Fruit fly (Drosophila melanogaster): ENCODE data around the gene CG43702.

Gene CG43702

DNA sequence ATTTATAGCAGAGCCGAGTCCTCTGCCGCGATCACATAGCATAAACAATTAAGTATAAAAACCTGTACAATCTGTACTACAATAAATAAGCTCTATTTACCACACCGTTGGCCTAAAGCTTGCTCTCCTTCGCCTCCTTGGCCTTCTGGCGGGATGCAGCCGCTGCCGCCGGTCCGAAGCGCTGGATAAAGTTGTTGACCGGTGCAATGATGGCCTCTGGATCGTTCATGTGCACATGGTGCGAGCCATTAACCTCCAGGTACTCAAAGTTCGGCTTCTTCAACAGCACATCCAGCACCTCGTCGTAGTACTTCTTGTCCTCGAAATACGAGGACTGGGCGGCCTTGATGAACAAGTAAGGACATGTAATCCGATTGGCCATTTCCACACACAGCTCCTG is 4.0 kb downstream of the CG43702 start:
- TF ChIP-seq psq (optimal IDR thresholded peaks at IDR 0.05) = no peak
- TF ChIP-seq usp (GFP tag; optimal IDR thresholded peaks at IDR 0.05) = no peak
- TF ChIP-seq Dll (optimal IDR thresholded peaks at IDR 0.05) = no peak
- TF ChIP-seq pan (optimal IDR thresholded peaks at IDR 0.05) = no peak
- no peak for TF ChIP-seq EcR (GFP tag; optimal IDR thresholded peaks at IDR 0.05)
- no peak for TF ChIP-seq CG8478 (optimal IDR thresholded peaks at IDR 0.05)

DNA sequence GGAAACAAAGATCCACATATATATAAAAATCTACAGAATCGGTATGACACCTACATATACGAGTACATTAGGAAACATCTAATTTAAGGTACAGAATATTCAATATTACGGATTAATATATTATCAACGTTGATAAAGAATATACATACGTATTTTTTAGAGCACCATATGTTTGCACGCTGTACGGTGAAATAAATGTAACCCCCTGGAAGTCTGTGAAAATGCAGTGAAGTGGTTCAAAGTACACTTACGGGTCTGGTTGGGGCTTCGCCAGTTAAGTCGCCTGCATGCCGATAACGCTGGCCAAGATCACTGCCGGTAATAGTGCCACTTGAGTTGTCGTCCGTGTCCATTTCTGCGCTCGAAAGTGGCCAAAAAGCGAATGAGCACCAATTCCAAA is 5.2 kb downstream of the CG43702 start:
- TF ChIP-seq usp (GFP tag; optimal IDR thresholded peaks at IDR 0.05) = no peak
- TF ChIP-seq psq (optimal IDR thresholded peaks at IDR 0.05) = no peak
- TF ChIP-seq pan (optimal IDR thresholded peaks at IDR 0.05) = no peak
- TF ChIP-seq CG8478 (optimal IDR thresholded peaks at IDR 0.05) = no peak
- TF ChIP-seq Dll (optimal IDR thresholded peaks at IDR 0.05) = no peak
- TF ChIP-seq EcR (GFP tag; optimal IDR thresholded peaks at IDR 0.05) = no peak

DNA sequence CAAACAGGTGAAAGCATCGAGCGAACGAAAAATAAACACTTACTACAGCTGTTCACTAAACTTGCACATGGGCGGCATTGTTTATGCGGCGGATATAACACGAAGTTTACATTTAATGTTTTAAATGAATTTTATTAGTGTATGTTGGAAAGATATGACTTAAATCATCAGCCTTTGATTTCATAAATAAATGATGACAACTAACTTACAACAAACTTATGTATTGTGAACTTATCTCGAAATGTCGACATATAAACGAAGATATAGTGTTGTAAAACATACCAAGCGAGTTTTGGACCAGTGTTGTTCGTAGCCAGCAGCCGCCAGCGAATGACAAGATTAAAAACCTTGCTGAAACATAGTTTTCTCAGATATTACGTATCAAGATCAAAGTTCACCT is 5.9 kb downstream of the CG43702 start, which contains the start of the genes CG11309 and CG7632:
Gene CG11309, minus strand, starts transcription at position 259 of the 400 bp plus-strand sequence.
Gene CG7632, plus strand, starts transcription at position 298 of the 400 bp plus-strand sequence.
- TF ChIP-seq CG8478 (optimal IDR thresholded peaks at IDR 0.05) (no peak), pan (optimal IDR thresholded peaks at IDR 0.05) (no peak), EcR (GFP tag; optimal IDR thresholded peaks at IDR 0.05) (no peak), Dll (optimal IDR thresholded peaks at IDR 0.05) (no peak), usp (GFP tag; optimal IDR thresholded peaks at IDR 0.05) (no peak), psq (optimal IDR thresholded peaks at IDR 0.05) (no peak)

DNA sequence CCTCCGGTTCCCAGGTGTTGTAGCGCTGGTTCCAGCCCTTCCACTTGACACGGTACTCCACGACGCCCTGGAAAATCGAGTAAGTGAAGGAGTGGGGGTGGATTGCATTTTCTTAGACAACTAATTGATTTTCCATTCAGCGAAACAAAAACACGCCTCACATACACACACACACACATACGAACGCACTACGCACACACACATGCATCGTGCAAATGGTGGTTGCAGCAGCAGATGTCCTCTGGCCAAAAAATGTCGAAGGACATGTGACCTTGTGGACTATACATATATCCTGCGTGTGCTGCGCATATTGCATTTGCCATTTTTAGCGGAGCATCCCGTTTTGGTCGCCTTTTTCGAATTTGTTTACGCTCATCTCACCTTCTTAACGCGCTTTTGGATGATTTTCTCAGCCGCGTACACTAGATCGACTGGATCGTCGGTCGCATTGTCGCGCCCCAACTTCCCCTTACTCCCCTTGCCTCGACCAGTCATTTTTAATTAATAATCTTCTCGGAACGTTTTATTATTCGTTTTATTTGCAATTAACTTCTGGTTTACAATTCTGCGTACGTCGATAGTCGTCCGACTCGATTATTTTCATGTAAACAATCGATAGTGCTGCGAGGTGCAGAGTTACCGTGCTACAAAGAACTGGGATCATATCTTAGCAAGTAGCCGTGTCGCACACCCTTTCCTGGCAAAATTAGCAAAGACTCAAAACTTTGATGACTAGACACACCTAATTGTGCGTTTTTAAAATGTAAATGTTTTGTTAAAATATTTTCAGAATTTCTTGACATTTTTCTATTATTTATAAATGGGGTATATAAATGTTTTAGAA is 19.2 kb downstream of the CG43702 start, which contains the start of gene Pc:
Gene Pc, minus strand, starts transcription at position 605 of the 844 bp plus-strand sequence.
- TF ChIP-seq EcR (GFP tag; optimal IDR thresholded peaks at IDR 0.05) = no peak
- no peak for TF ChIP-seq usp (GFP tag; optimal IDR thresholded peaks at IDR 0.05)
- TF ChIP-seq CG8478 (optimal IDR thresholded peaks at IDR 0.05) = no peak
- no peak for TF ChIP-seq psq (optimal IDR thresholded peaks at IDR 0.05)
- no peak for TF ChIP-seq Dll (optimal IDR thresholded peaks at IDR 0.05)
- TF ChIP-seq pan (optimal IDR thresholded peaks at IDR 0.05) = no peak

- TF ChIP-seq usp (GFP tag; optimal IDR thresholded peaks at IDR 0.05) (no peak), CG8478 (optimal IDR thresholded peaks at IDR 0.05) (no peak), psq (optimal IDR thresholded peaks at IDR 0.05) (no peak), EcR (GFP tag; optimal IDR thresholded peaks at IDR 0.05) (no peak), Dll (optimal IDR thresholded peaks at IDR 0.05) (no peak), pan (optimal IDR thresholded peaks at IDR 0.05) (no peak)
Observed at dm6 chr3L:21318474-21318873, 20.0 kb downstream of the CG43702 start, which contains the start of gene Rab26. Gene Rab26, plus strand, starts transcription at chr3L:21318774.

dm6 chr3L:21319313-21319907 is 20.9 kb downstream of the CG43702 start:
- TF ChIP-seq CG8478 (optimal IDR thresholded peaks at IDR 0.05) (no peak), psq (optimal IDR thresholded peaks at IDR 0.05) (no peak), Dll (optimal IDR thresholded peaks at IDR 0.05) (no peak), EcR (GFP tag; optimal IDR thresholded peaks at IDR 0.05) (no peak), usp (GFP tag; optimal IDR thresholded peaks at IDR 0.05) (no peak)

- TF ChIP-seq usp (GFP tag; optimal IDR thresholded peaks at IDR 0.05) = no peak
Observed at dm6 chr3L:21319957-21320356, 21.5 kb downstream of the CG43702 start.

DNA sequence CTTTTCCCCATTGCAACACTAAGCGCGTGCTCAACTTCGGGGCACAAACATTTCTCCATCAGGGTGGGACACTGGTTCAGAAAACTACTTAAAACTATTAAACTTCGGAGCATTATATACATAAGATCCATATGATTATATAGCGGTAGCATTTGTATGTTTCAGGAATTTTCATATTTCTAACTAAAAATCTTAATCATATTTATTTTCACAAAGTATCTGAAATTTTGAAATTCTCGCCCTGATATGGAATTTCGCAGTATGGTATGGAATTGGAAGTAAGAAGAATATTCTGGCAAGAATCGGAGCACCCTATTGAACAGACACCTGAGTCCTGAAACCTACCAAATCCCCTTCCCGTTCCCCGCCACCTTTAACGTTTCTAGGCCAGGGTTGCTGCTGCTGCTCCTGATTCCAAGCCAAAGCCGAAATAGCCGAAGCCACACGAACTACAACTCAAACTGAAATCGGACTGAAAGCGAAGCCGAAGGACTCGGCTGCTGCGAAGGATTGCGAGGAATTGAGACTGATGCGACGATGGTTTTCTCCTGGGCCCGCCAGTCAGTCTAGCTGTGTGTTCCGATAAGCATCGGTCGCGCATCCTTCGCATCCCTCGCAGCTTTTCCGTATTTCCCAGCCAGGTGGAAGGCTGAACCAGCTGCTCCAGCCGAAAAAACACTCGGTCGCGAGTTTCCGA is 23.5 kb downstream of the CG43702 start:
- TF ChIP-seq psq (optimal IDR thresholded peaks at IDR 0.05) (no peak), usp (GFP tag; optimal IDR thresholded peaks at IDR 0.05) (no peak), CG8478 (optimal IDR thresholded peaks at IDR 0.05) (no peak), EcR (GFP tag; optimal IDR thresholded peaks at IDR 0.05) (no peak), Dll (optimal IDR thresholded peaks at IDR 0.05) (no peak), pan (optimal IDR thresholded peaks at IDR 0.05) (no peak)

- TF ChIP-seq pan (optimal IDR thresholded peaks at IDR 0.05) (no peak), CG8478 (optimal IDR thresholded peaks at IDR 0.05) (no peak), EcR (GFP tag; optimal IDR thresholded peaks at IDR 0.05) (no peak)
Observed at dm6 chr3L:21324724-21325123, 26.2 kb downstream of the CG43702 start.

dm6 chr3L:21334999-21335631 is 36.6 kb downstream of the CG43702 start, which contains the start of gene Tsr1:
Gene Tsr1, plus strand, starts transcription at chr3L:21335215.
- TF ChIP-seq psq (optimal IDR thresholded peaks at IDR 0.05) = no peak

- TF ChIP-seq CG8478 (optimal IDR thresholded peaks at IDR 0.05) (no peak), psq (optimal IDR thresholded peaks at IDR 0.05) (no peak), EcR (GFP tag; optimal IDR thresholded peaks at IDR 0.05) (no peak), Dll (optimal IDR thresholded peaks at IDR 0.05) (no peak), usp (GFP tag; optimal IDR thresholded peaks at IDR 0.05) (no peak), pan (optimal IDR thresholded peaks at IDR 0.05) (no peak)
Observed at dm6 chr3L:21342592-21342991, 44.1 kb downstream of the CG43702 start.
